Worm (Caenorhabditis elegans) whole organism, L3 larva: ENCODE results near the gene immp-2.

Experiments used
- ZK546.5 ChIP-seq: sonication (generic microtip); optimal IDR thresholded peaks from 2 replicates; lab custom pipeline; 2017; ENCODE audit warnings: missing biosample characterization, missing genetic modification characterization
- aly-2 ChIP-seq: fragments of 150-350 bp; optimal IDR thresholded peaks from 2 replicates; lab custom pipeline; 2014; ENCODE audit warnings: missing biosample characterization, missing genetic modification characterization
- ama-1 ChIP-seq: fragments of 150-350 bp; optimal IDR thresholded peaks from 2 replicates; lab custom pipeline; 2018
- ceh-16 ChIP-seq: sonication (generic microtip); optimal IDR thresholded peaks from 2 replicates; lab custom pipeline; 2017; ENCODE audit warnings: missing biosample characterization, missing genetic modification characterization
- ceh-82 ChIP-seq: fragments of 150-350 bp; optimal IDR thresholded peaks from 2 replicates; lab custom pipeline; 2014; ENCODE audit warnings: missing biosample characterization, missing genetic modification characterization
- ceh-9 ChIP-seq: sonication (generic microtip); optimal IDR thresholded peaks from 2 replicates; lab custom pipeline; 2018; ENCODE audit warnings: missing biosample characterization, missing genetic modification characterization
- daf-12 ChIP-seq: fragments of 150-350 bp; optimal IDR thresholded peaks from 2 replicates; lab custom pipeline; 2014; ENCODE audit warnings: missing biosample characterization, missing genetic modification reagents, missing genetic modification characterization
- elt-2 ChIP-seq: sonication (generic microtip); optimal IDR thresholded peaks from 2 replicates; lab custom pipeline; 2016; ENCODE audit warnings: missing genetic modification reagents, mild to moderate bottlenecking, missing genetic modification characterization, missing compliant biosample characterization
- elt-3 ChIP-seq, 3 experiments: fragments of 150-350 bp in 1 of 3; sonication (generic microtip) in 2 of 3; optimal IDR thresholded peaks; 2 replicates in 2 of 3; 4 replicates in 1 of 3; lab custom pipeline; 2014 to 2017; ENCODE audit warnings: missing biosample characterization in 3 of 3, missing genetic modification characterization in 3 of 3
- fkh-10 ChIP-seq: sonication (generic microtip); optimal IDR thresholded peaks from 2 replicates; lab custom pipeline; 2017; ENCODE audit warnings: missing biosample characterization, missing genetic modification reagents, missing genetic modification characterization
- fkh-2 ChIP-seq: fragments of 150-350 bp; optimal IDR thresholded peaks from 2 replicates; lab custom pipeline; 2014; ENCODE audit warnings: missing biosample characterization, missing genetic modification reagents, missing genetic modification characterization
- fos-1 ChIP-seq: fragments of 150-350 bp; optimal IDR thresholded peaks from 2 replicates; lab custom pipeline; 2014; ENCODE audit warnings: missing biosample characterization, missing genetic modification characterization
- hmg-11 ChIP-seq: sonication (generic microtip); optimal IDR thresholded peaks from 2 replicates; lab custom pipeline; 2016; ENCODE audit warnings: missing genetic modification characterization, missing compliant biosample characterization
- jun-1 ChIP-seq: fragments of 150-350 bp; optimal IDR thresholded peaks from 2 replicates; lab custom pipeline; 2014; ENCODE audit warnings: missing biosample characterization, missing genetic modification reagents, missing genetic modification characterization
- lin-15B ChIP-seq: fragments of 150-350 bp; optimal IDR thresholded peaks from 2 replicates; lab custom pipeline; 2014; ENCODE audit warnings: missing biosample characterization, missing genetic modification characterization
- lin-39 ChIP-seq: fragments of 150-350 bp; optimal IDR thresholded peaks from 2 replicates; lab custom pipeline; 2018; ENCODE audit warnings: missing biosample characterization, missing genetic modification reagents, missing genetic modification characterization
- lsy-12 ChIP-seq: sonication (generic microtip); optimal IDR thresholded peaks from 2 replicates; lab custom pipeline; 2016; ENCODE audit warnings: mild to moderate bottlenecking, missing genetic modification characterization, missing compliant biosample characterization
- mml-1 ChIP-seq: fragments of 150-350 bp; sonication (generic microtip); optimal IDR thresholded peaks from 3 replicates; lab custom pipeline; 2014; ENCODE audit warnings: missing biosample characterization, missing genetic modification characterization
- nfya-1 ChIP-seq: sonication (generic microtip); optimal IDR thresholded peaks from 2 replicates; lab custom pipeline; 2017; ENCODE audit warnings: missing genetic modification characterization, mild to moderate bottlenecking, missing compliant biosample characterization, antibody characterized with exemption, moderate library complexity; ENCODE audit not compliant: insufficient read depth
- nhr-11 ChIP-seq: fragments of 150-350 bp; optimal IDR thresholded peaks from 2 replicates; lab custom pipeline; 2014; ENCODE audit warnings: missing biosample characterization, missing genetic modification characterization
- nhr-23 ChIP-seq: fragments of 150-350 bp; optimal IDR thresholded peaks from 2 replicates; lab custom pipeline; 2014; ENCODE audit warnings: missing biosample characterization, missing genetic modification reagents, missing genetic modification characterization
- nhr-237 ChIP-seq: fragments of 150-350 bp; optimal IDR thresholded peaks from 2 replicates; lab custom pipeline; 2014; ENCODE audit warnings: missing biosample characterization, missing genetic modification characterization
- nhr-25 ChIP-seq: sonication (generic microtip); optimal IDR thresholded peaks from 2 replicates; lab custom pipeline; 2017; ENCODE audit warnings: missing biosample characterization, missing genetic modification characterization
- nhr-43 ChIP-seq: sonication (generic microtip); optimal IDR thresholded peaks from 2 replicates; lab custom pipeline; 2016; ENCODE audit warnings: mild to moderate bottlenecking, missing genetic modification characterization, missing compliant biosample characterization; ENCODE audit not compliant: poor library complexity, severe bottlenecking
- nhr-67 ChIP-seq: fragments of 150-350 bp; optimal IDR thresholded peaks from 2 replicates; lab custom pipeline; 2014; ENCODE audit warnings: missing biosample characterization, missing genetic modification characterization
- nhr-76 ChIP-seq: fragments of 150-350 bp; sonication (generic microtip); optimal IDR thresholded peaks from 5 replicates; lab custom pipeline; 2014; ENCODE audit warnings: missing biosample characterization, missing genetic modification characterization
- nhr-77 ChIP-seq: fragments of 150-350 bp; optimal IDR thresholded peaks from 2 replicates; lab custom pipeline; 2014; ENCODE audit warnings: missing biosample characterization, missing genetic modification characterization
- pha-4 ChIP-seq: fragments of 150-350 bp; optimal IDR thresholded peaks from 2 replicates; lab custom pipeline; 2014; ENCODE audit warnings: missing biosample characterization, missing genetic modification reagents, missing genetic modification characterization
- pqm-1 ChIP-seq: fragments of 150-350 bp; optimal IDR thresholded peaks from 2 replicates; lab custom pipeline; 2017; ENCODE audit warnings: missing biosample characterization, missing genetic modification characterization, inconsistent platforms
- sea-2 ChIP-seq: fragments of 150-350 bp; sonication (generic microtip); optimal IDR thresholded peaks from 4 replicates; lab custom pipeline; 2014; ENCODE audit warnings: missing biosample characterization, missing genetic modification reagents, missing genetic modification characterization
- skn-1 ChIP-seq: fragments of 150-350 bp; optimal IDR thresholded peaks from 2 replicates; lab custom pipeline; 2014; ENCODE audit warnings: missing biosample characterization, missing genetic modification characterization
- snpc-4 ChIP-seq: fragments of 150-350 bp; optimal IDR thresholded peaks from 2 replicates; lab custom pipeline; 2014; ENCODE audit warnings: missing biosample characterization, missing genetic modification characterization
- tbx-2 ChIP-seq: sonication (generic microtip); optimal IDR thresholded peaks from 2 replicates; lab custom pipeline; 2016; ENCODE audit warnings: mild to moderate bottlenecking, missing genetic modification characterization, missing compliant biosample characterization
- unc-62 ChIP-seq: fragments of 150-350 bp; sonication (generic microtip); optimal IDR thresholded peaks from 4 replicates; lab custom pipeline; 2014; ENCODE audit warnings: missing biosample characterization, missing genetic modification reagents, missing genetic modification characterization
- zag-1 ChIP-seq: fragments of 150-350 bp; optimal IDR thresholded peaks from 2 replicates; lab custom pipeline; 2014; ENCODE audit warnings: missing biosample characterization, missing genetic modification characterization
- ztf-11 ChIP-seq: fragments of 150-350 bp; optimal IDR thresholded peaks from 2 replicates; lab custom pipeline; 2014; ENCODE audit warnings: missing biosample characterization, missing genetic modification characterization
- ztf-4 ChIP-seq: fragments of 150-350 bp; optimal IDR thresholded peaks from 2 replicates; lab custom pipeline; 2014; ENCODE audit warnings: missing biosample characterization, missing genetic modification characterization

The immp-2 gene

ce11 chrIV:1029939-1030338 is 24.3 kb upstream of the immp-2 start, which contains the start of gene abhd-14:
TSS of gene abhd-14 (minus strand) at chrIV:1030039.
- no peak for TF ChIP-seq zag-1 (tag; lab: Kevin White, UChicago)
- TF ChIP-seq fkh-10 (GFP tag; lab: Kevin White, UChicago) = no peak
- TF ChIP-seq ceh-9 (tag; lab: Kevin White, UChicago) = no peak
- TF ChIP-seq pqm-1 (tag; lab: Kevin White, UChicago) = no peak
- TF ChIP-seq snpc-4 = no peak
- no peak for TF ChIP-seq jun-1 (tag; lab: Kevin White, UChicago)
- no peak for TF ChIP-seq ztf-11 (tag; lab: Kevin White, UChicago)
- TF ChIP-seq ZK546.5 = no peak
- no peak for TF ChIP-seq lsy-12 (tag; lab: Kevin White, UChicago)
- TF ChIP-seq nhr-76 (tag; lab: Kevin White, UChicago) = no peak
- TF ChIP-seq daf-12 (tag; lab: Kevin White, UChicago) = no peak
- TF ChIP-seq nhr-77 (tag; lab: Kevin White, UChicago) = no peak

ce11 chrIV:1019801-1020200 is 14.1 kb upstream of the immp-2 start:
- TF ChIP-seq nhr-237 (no peak), daf-12 (tag; lab: Kevin White, UChicago) (no peak), unc-62 (no peak), nhr-43 (tag; lab: Kevin White, UChicago) (no peak), ceh-9 (tag; lab: Kevin White, UChicago) (no peak), skn-1 (tag; lab: Kevin White, UChicago) (no peak), fkh-2 (no peak), sea-2 (no peak), lin-39 (tag; lab: Kevin White, UChicago) (no peak), nhr-67 (tag; lab: Kevin White, UChicago) (no peak), pha-4 (no peak), ZK546.5 (no peak), lin-15B (no peak), tbx-2 (tag; lab: Kevin White, UChicago) (no peak), ceh-82 (no peak), ceh-16 (no peak), hmg-11 (tag; lab: Kevin White, UChicago) (no peak), fos-1 (tag; lab: Kevin White, UChicago) (no peak)

ce11 chrIV:1015430-1015829 is 9.8 kb upstream of the immp-2 start:
- TF ChIP-seq mml-1 (tag; lab: Kevin White, UChicago) = no peak
- TF ChIP-seq nhr-25 = no peak
- TF ChIP-seq fkh-10 (GFP tag; lab: Kevin White, UChicago) = no peak
- TF ChIP-seq ceh-82 = no peak
- no peak for TF ChIP-seq ama-1 (lab: Kevin White, UChicago)
- TF ChIP-seq elt-3 (tag; optimal IDR thresholded peaks at IDR 0.05; lab: Kevin White, UChicago) = no peak
- no peak for TF ChIP-seq aly-2 (tag; lab: Kevin White, UChicago)
- no peak for TF ChIP-seq pqm-1 (tag; lab: Kevin White, UChicago)
- TF ChIP-seq fos-1 (tag; lab: Kevin White, UChicago) = no peak
- TF ChIP-seq nhr-67 (tag; lab: Kevin White, UChicago) = no peak
- TF ChIP-seq nhr-11 = no peak
- no peak for TF ChIP-seq pha-4
- TF ChIP-seq elt-2 = no peak
- no peak for TF ChIP-seq ztf-11 (tag; lab: Kevin White, UChicago)
- no peak for TF ChIP-seq skn-1 (tag; lab: Kevin White, UChicago)
- TF ChIP-seq nfya-1 = no peak
- no peak for TF ChIP-seq sea-2
- TF ChIP-seq daf-12 (tag; lab: Kevin White, UChicago) = no peak
- TF ChIP-seq nhr-23 = no peak

ce11 chrIV:1013233-1013798 is 7.7 kb upstream of the immp-2 start:
- TF ChIP-seq lsy-12 (tag; lab: Kevin White, UChicago) = no peak
- TF ChIP-seq nhr-67 (tag; lab: Kevin White, UChicago) = no peak
- TF ChIP-seq nhr-77 (tag; lab: Kevin White, UChicago) = no peak
- TF ChIP-seq pha-4 = no peak
- no peak for TF ChIP-seq nhr-237
- no peak for TF ChIP-seq snpc-4
- TF ChIP-seq ama-1 (lab: Kevin White, UChicago) = no peak
- no peak for TF ChIP-seq ztf-11 (tag; lab: Kevin White, UChicago)
- no peak for TF ChIP-seq mml-1 (tag; lab: Kevin White, UChicago)
- TF ChIP-seq tbx-2 (tag; lab: Kevin White, UChicago) = no peak
- no peak for TF ChIP-seq ceh-16
- TF ChIP-seq ztf-4 (tag; lab: Kevin White, UChicago) = no peak
